Worm (Caenorhabditis elegans): ENCODE measurements around the gene Y34B4A.2.

Gene Y34B4A.2

DNA sequence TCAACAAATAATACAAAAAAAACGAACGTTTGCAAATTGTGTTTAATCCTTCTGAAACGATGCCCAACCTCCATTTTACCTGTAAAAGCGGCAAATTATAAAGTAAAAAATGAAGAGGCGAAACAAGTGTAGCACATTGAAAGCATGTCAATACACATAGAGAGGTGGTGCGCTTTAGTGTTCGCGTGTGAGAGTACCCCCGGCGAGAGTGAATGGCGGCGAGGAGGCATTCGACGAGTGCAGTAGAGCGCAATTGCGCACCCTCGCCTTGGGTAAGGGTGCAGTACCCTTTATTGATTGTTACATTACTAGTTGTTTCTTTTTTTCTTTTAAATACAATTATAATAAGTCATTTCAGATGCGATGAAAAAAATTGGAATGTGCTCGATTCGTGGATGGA lies 4.1 kb upstream of the Y34B4A.2 start, which contains the start of gene hst-6 (continued):
- TF ChIP-seq gmeb-1 (tag; optimal IDR thresholded peaks at IDR 0.05): peak; percentile 12
- no peak for TF ChIP-seq Y55F3AM.14 (GFP tag; optimal IDR thresholded peaks at IDR 0.05)
- TF ChIP-seq zag-1 (tag; optimal IDR thresholded peaks at IDR 0.05): no peak
- no peak for TF ChIP-seq lin-13 (GFP tag; optimal IDR thresholded peaks at IDR 0.05)
- TF ChIP-seq nhr-25 (tag; optimal IDR thresholded peaks at IDR 0.05): peak; percentile 67
- TF ChIP-seq nhr-237 (tag; optimal IDR thresholded peaks at IDR 0.05): no peak

DNA sequence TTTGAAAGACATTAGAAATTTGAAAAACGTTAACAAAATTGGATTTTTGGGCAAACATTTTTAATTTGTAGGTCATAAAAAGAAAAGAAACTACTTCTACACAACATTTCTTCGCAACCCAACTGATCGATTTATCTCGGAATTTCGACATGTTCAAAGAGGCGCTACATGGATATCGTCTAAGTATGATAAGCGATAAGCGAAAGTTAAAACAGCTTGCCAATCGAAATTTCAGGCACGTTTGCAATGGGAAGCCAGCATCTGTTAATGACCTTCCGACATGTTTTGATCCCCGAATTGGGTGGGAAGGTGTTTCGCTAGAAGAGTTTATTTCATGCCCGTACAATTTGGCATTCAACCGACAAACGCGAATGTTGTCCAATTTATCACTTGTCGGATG lies 2.5 kb upstream of the Y34B4A.2 start:
- TF ChIP-seq nhr-237 (tag; optimal IDR thresholded peaks at IDR 0.05) (no peak), nhr-25 (tag; optimal IDR thresholded peaks at IDR 0.05) (no peak)

ce11 chrX:5278249-5278648 lies 1.0 kb upstream of the Y34B4A.2 start:
- TF ChIP-seq unc-39 (tag; optimal IDR thresholded peaks at IDR 0.05): no peak
- TF ChIP-seq sma-3 (GFP tag; optimal IDR thresholded peaks at IDR 0.05): no peak
- no peak for TF ChIP-seq nhr-25 (tag; optimal IDR thresholded peaks at IDR 0.05)
- no peak for TF ChIP-seq nhr-77 (tag; optimal IDR thresholded peaks at IDR 0.05)
- TF ChIP-seq nhr-12 (tag; optimal IDR thresholded peaks at IDR 0.05): no peak
- TF ChIP-seq fos-1 (tag; optimal IDR thresholded peaks at IDR 0.05): no peak
- no peak for TF ChIP-seq mdl-1 (tag; optimal IDR thresholded peaks at IDR 0.05)
- TF ChIP-seq nhr-129 (tag; optimal IDR thresholded peaks at IDR 0.05): no peak
- no peak for TF ChIP-seq lsy-2 (tag; optimal IDR thresholded peaks at IDR 0.05)
- TF ChIP-seq ceh-82 (tag; optimal IDR thresholded peaks at IDR 0.05): no peak
- no peak for TF ChIP-seq alr-1 (tag; optimal IDR thresholded peaks at IDR 0.05)
- no peak for TF ChIP-seq Y55F3AM.14 (GFP tag; optimal IDR thresholded peaks at IDR 0.05)

DNA sequence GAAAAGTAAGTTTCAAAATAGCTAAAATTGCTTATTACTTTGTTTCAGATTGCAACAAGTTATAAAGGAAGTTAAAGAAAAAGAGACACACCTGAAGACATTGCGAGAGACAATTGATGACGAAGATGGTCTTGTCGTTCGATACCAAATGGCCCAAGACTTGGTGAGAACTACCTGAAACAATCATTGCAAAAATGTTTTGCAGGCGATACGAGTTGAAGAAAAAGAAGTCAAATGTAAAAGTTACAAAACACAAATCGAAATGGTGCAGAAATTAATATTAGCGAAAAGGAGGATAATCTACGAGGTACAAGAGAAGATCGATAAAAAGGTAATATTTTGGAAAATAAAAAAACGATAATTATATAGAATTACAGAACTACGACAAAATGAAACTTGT lies 377 bp downstream of the Y34B4A.2 start, which contains the start of gene rga-8:
Gene rga-8 (minus strand): TSS at position 101 of the 400 bp plus-strand sequence.
- TF ChIP-seq ztf-1 (GFP tag; conservative IDR thresholded peaks at IDR 0.05): no peak
- TF ChIP-seq ztf-4 (tag; optimal IDR thresholded peaks at IDR 0.05): no peak
- no peak for TF ChIP-seq nhr-77 (tag; optimal IDR thresholded peaks at IDR 0.05)
- no peak for TF ChIP-seq peb-1 (tag; optimal IDR thresholded peaks at IDR 0.05)

DNA sequence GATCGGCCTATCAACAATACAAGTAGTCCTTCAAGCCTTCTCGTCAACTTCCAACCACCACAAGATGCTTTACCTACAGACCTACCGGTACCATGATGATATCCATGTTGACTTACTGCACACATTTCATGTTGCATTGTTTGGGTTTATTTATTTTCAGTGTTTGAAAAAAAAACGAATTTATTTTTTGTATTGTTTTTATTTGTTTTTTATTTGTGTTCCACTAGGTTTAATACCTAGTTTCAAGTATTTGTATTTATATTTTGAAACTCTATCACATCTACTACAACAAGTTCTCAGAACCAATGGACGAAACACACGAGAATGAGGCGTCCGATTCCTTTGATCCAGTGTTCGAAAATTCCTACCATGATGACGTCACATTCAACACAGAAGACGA lies 4.2 kb downstream of the Y34B4A.2 start, which contains the start of gene vps-41:
Gene vps-41 (plus strand): TSS at position 301 of the 400 bp plus-strand sequence.
- TF ChIP-seq elt-1 (tag; optimal IDR thresholded peaks at IDR 0.05): no peak
- no peak for TF ChIP-seq nhr-21 (tag; optimal IDR thresholded peaks at IDR 0.05)
- no peak for TF ChIP-seq Y55F3AM.14 (GFP tag; optimal IDR thresholded peaks at IDR 0.05)
- no peak for TF ChIP-seq crh-2 (tag; optimal IDR thresholded peaks at IDR 0.05)
- no peak for TF ChIP-seq nhr-25 (tag; optimal IDR thresholded peaks at IDR 0.05)
- TF ChIP-seq unc-55 (GFP tag; optimal IDR thresholded peaks at IDR 0.05): no peak
- no peak for TF ChIP-seq lin-13 (GFP tag; optimal IDR thresholded peaks at IDR 0.05)
- TF ChIP-seq aly-2 (tag; optimal IDR thresholded peaks at IDR 0.05): no peak
- TF ChIP-seq gmeb-1 (tag; optimal IDR thresholded peaks at IDR 0.05): no peak
- TF ChIP-seq sma-9 (GFP tag; optimal IDR thresholded peaks at IDR 0.05): no peak
- no peak for TF ChIP-seq sma-9 (tag; optimal IDR thresholded peaks at IDR 0.05)

DNA sequence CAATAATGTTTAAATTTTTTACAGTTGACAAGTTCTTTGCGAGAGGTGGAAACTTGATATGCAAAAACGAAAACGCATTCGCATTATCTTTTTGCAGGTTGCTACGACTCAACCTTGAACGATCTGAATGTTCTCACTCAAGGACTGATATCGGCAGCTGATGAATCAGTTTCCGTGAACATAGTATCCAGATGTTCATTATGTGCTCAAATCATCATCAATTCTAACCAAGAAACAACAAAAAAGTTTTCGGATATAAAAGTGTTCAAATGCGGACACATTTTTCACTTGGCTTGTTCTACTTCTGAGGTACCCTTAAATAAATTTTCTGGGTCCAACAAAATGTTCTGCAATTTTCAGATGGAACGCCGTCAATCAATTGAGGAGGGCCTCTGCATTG lies 9.8 kb downstream of the Y34B4A.2 start:
- no peak for TF ChIP-seq lsy-2 (tag; optimal IDR thresholded peaks at IDR 0.05)
- TF ChIP-seq nhr-11 (tag; optimal IDR thresholded peaks at IDR 0.05): no peak
- no peak for TF ChIP-seq elt-1 (tag; optimal IDR thresholded peaks at IDR 0.05)
- TF ChIP-seq fos-1 (tag; optimal IDR thresholded peaks at IDR 0.05): no peak
- TF ChIP-seq ZK546.5 (tag; optimal IDR thresholded peaks at IDR 0.05): no peak
- TF ChIP-seq ceh-82 (tag; optimal IDR thresholded peaks at IDR 0.05): no peak
- no peak for TF ChIP-seq lin-13 (GFP tag; optimal IDR thresholded peaks at IDR 0.05)
- no peak for TF ChIP-seq egl-27 (tag; optimal IDR thresholded peaks at IDR 0.05)
- TF ChIP-seq sma-3 (GFP tag; optimal IDR thresholded peaks at IDR 0.05): no peak
- TF ChIP-seq ztf-11 (tag; optimal IDR thresholded peaks at IDR 0.05): no peak
- TF ChIP-seq crh-2 (tag; optimal IDR thresholded peaks at IDR 0.05): no peak
- no peak for TF ChIP-seq F13H6.1 (tag; optimal IDR thresholded peaks at IDR 0.05)
- no peak for TF ChIP-seq nhr-77 (tag; optimal IDR thresholded peaks at IDR 0.05)
- TF ChIP-seq sem-4 (tag; optimal IDR thresholded peaks at IDR 0.05): no peak
- no peak for TF ChIP-seq gmeb-1 (tag; optimal IDR thresholded peaks at IDR 0.05)
- no peak for TF ChIP-seq mdl-1 (tag; optimal IDR thresholded peaks at IDR 0.05)
- TF ChIP-seq ztf-4 (tag; optimal IDR thresholded peaks at IDR 0.05): no peak
- TF ChIP-seq nhr-237 (tag; optimal IDR thresholded peaks at IDR 0.05): no peak

Data from whole organism, L2 larva.